Worm (Caenorhabditis elegans) whole organism, L1 larva: ENCODE measurements around the gene chpf-2.

ENCODE experiments used
- ceh-82 ChIP-seq, 3 experiments: fragments of 150-350 bp in 1 of 3; sonication (generic microtip) in 2 of 3; optimal IDR thresholded peaks; 2 replicates each; lab custom pipeline; 2014 to 2017; ENCODE audit warnings: missing biosample characterization in 3 of 3, missing genetic modification characterization in 3 of 3
- ces-1 ChIP-seq: fragments of 150-350 bp; optimal IDR thresholded peaks from 2 replicates; lab custom pipeline; 2014; ENCODE audit warnings: missing biosample characterization, missing genetic modification reagents, missing genetic modification characterization
- dpl-1 ChIP-seq, 3 experiments: fragments of 150-350 bp in 2 of 3; sonication (generic microtip) in 1 of 3; optimal IDR thresholded peaks; 2 replicates each; lab custom pipeline; 2014 to 2017; ENCODE audit warnings: missing biosample characterization in 3 of 3, missing genetic modification characterization in 3 of 3, missing genetic modification reagents in 3 of 3
- elt-3 ChIP-seq, 6 experiments: fragments of 150-350 bp in 1 of 6; sonication (generic microtip); optimal IDR thresholded peaks; 2 replicates each; lab custom pipeline; 2017 to 2018; ENCODE audit warnings: missing biosample characterization in 6 of 6, missing genetic modification characterization in 6 of 6, inconsistent platforms in 1 of 6
- fkh-4 ChIP-seq: sonication (generic microtip); optimal IDR thresholded peaks from 2 replicates; lab custom pipeline; 2016; ENCODE audit warnings: missing compliant biosample characterization, missing genetic modification characterization, borderline replicate concordance
- lin-13 ChIP-seq: fragments of 150-350 bp; optimal IDR thresholded peaks from 2 replicates; lab custom pipeline; 2014; ENCODE audit warnings: missing biosample characterization, missing genetic modification reagents, missing genetic modification characterization
- lin-15B ChIP-seq: fragments of 150-350 bp; sonication (generic microtip); optimal IDR thresholded peaks from 3 replicates; lab custom pipeline; 2014; ENCODE audit warnings: missing biosample characterization, missing genetic modification characterization
- mep-1 ChIP-seq: fragments of 150-350 bp; optimal IDR thresholded peaks from 2 replicates; lab custom pipeline; 2014; ENCODE audit warnings: missing biosample characterization, missing genetic modification characterization
- nhr-11 ChIP-seq: fragments of 150-350 bp; optimal IDR thresholded peaks from 2 replicates; lab custom pipeline; 2014; ENCODE audit warnings: missing biosample characterization, missing genetic modification characterization
- skn-1 ChIP-seq: fragments of 150-350 bp; optimal IDR thresholded peaks from 2 replicates; lab custom pipeline; 2014; ENCODE audit warnings: missing biosample characterization, missing genetic modification characterization
- snpc-4 ChIP-seq: fragments of 150-350 bp; optimal IDR thresholded peaks from 2 replicates; lab custom pipeline; 2014; ENCODE audit warnings: missing biosample characterization, missing genetic modification characterization
- unc-86 ChIP-seq: sonication (generic microtip); optimal IDR thresholded peaks from 2 replicates; lab custom pipeline; 2016; ENCODE audit warnings: missing genetic modification characterization, missing compliant biosample characterization
- ztf-11 ChIP-seq, 2 experiments: sonication (generic microtip); optimal IDR thresholded peaks; 2 replicates each; lab custom pipeline; 2016 to 2017; ENCODE audit warnings: missing genetic modification characterization in 2 of 2, missing biosample characterization in 1 of 2, missing compliant biosample characterization in 1 of 2
- ztf-4 ChIP-seq: fragments of 150-350 bp; optimal IDR thresholded peaks from 2 replicates; lab custom pipeline; 2014; ENCODE audit warnings: missing biosample characterization, missing genetic modification characterization

DNA sequence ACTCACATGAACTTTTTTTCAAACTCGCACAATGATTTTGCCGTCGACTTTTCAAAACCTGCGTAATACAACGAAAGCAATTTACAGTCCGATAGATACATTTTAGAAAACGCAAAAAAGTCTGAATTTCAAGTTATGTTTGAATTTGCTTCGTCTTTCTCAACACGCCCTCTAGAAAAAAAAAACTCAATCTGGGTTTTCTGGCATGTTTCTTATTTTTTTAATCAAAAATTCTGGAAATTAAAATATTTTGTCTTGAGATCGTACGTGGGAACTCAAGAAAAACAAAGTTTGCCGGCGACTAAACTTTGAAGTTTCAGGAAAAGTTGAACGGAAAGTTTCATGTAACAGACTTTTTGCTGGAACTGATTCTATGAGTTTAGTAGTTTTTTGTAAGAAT, 45.4 kb downstream of the chpf-2 start, which contains the start of gene srw-115:
- TF ChIP-seq ztf-4 (tag; lab: Kevin White, UChicago) (no peak), ztf-11 (tag; optimal IDR thresholded peaks at IDR 0.05; lab: Kevin White, UChicago) (no peak), fkh-4 (no peak), dpl-1 (GFP tag; optimal IDR thresholded peaks at IDR 0.05; lab: Kevin White, UChicago) (no peak), nhr-11 (no peak), elt-3 (tag; optimal IDR thresholded peaks at IDR 0.05; lab: Kevin White, UChicago) (no peak), snpc-4 (tag; lab: Kevin White, UChicago) (no peak), lin-13 (GFP tag; lab: Kevin White, UChicago) (no peak), ces-1 (GFP tag; lab: Kevin White, UChicago) (no peak), ceh-82 (tag; optimal IDR thresholded peaks at IDR 0.05; lab: Kevin White, UChicago) (no peak), skn-1 (tag; lab: Kevin White, UChicago) (no peak), unc-86 (tag; lab: Kevin White, UChicago) (no peak), mep-1 (tag; lab: Kevin White, UChicago) (no peak), lin-15B (tag; lab: Kevin White, UChicago) (no peak)
